Fruit fly (Drosophila melanogaster) whole organism, pupa: Measurements from ENCODE around the gene Kaz1-ORFB.

Experiments
- CG12605 ChIP-seq: fragments of 200-800 bp; sonication (Bioruptor generic); IDR thresholded peaks from 2 replicates; pipeline ENCODE4 v1.3.6; 2022; ENCODE audit warnings: missing biosample characterization, missing genetic modification characterization
- CG13204 ChIP-seq: fragments of 200-800 bp; sonication (Bioruptor generic); optimal IDR thresholded peaks from 2 replicates; lab custom pipeline; 2018; ENCODE audit warnings: missing biosample characterization, mild to moderate bottlenecking, missing genetic modification characterization, moderate library complexity
- CG14655 ChIP-seq: fragments of 200-800 bp; sonication (Bioruptor generic); optimal IDR thresholded peaks from 3 replicates; lab custom pipeline; 2017; ENCODE audit warnings: mild to moderate bottlenecking, missing biosample characterization, missing genetic modification reagents, missing genetic modification characterization
- CG15710 ChIP-seq: fragments of 200-800 bp; sonication (Bioruptor generic); optimal IDR thresholded peaks from 2 replicates; lab custom pipeline; 2018; ENCODE audit warnings: missing biosample characterization, mild to moderate bottlenecking, missing genetic modification characterization, moderate library complexity
- CG4496 ChIP-seq: fragments of 200-800 bp; sonication (Bioruptor generic); IDR thresholded peaks from 3 replicates; pipeline ENCODE4 v1.3.6; 2022; ENCODE audit warnings: missing biosample characterization, missing genetic modification characterization
- CG9948 ChIP-seq: fragments of 200-800 bp; sonication (Bioruptor generic); optimal IDR thresholded peaks from 2 replicates; lab custom pipeline; 2018; ENCODE audit warnings: missing biosample characterization, mild to moderate bottlenecking, missing genetic modification characterization, moderate library complexity
- D1 ChIP-seq: fragments of 200-800 bp; sonication (Bioruptor generic); optimal IDR thresholded peaks from 2 replicates; lab custom pipeline; 2018; ENCODE audit warnings: missing biosample characterization, mild to moderate bottlenecking, missing genetic modification characterization, moderate library complexity
- Pif1A ChIP-seq: fragments of 200-800 bp; sonication (Bioruptor generic); optimal IDR thresholded peaks from 3 replicates; lab custom pipeline; 2016; ENCODE audit warnings: missing biosample characterization, missing genetic modification characterization
- Snoo ChIP-seq: fragments of 200-800 bp; sonication (Bioruptor generic); optimal IDR thresholded peaks from 3 replicates; lab custom pipeline; 2017; ENCODE audit warnings: missing biosample characterization, mild to moderate bottlenecking, missing genetic modification characterization, inconsistent platforms
- fd96Ca ChIP-seq: fragments of 200-800 bp; sonication (Bioruptor generic); IDR thresholded peaks from 3 replicates; pipeline ENCODE4 v1.3.6; 2022; ENCODE audit warnings: missing biosample characterization, missing genetic modification characterization
- gl ChIP-seq: fragments of 200-800 bp; sonication (Bioruptor generic); optimal IDR thresholded peaks from 2 replicates; lab custom pipeline; 2018; ENCODE audit warnings: missing biosample characterization, mild to moderate bottlenecking, missing genetic modification characterization

DNA sequence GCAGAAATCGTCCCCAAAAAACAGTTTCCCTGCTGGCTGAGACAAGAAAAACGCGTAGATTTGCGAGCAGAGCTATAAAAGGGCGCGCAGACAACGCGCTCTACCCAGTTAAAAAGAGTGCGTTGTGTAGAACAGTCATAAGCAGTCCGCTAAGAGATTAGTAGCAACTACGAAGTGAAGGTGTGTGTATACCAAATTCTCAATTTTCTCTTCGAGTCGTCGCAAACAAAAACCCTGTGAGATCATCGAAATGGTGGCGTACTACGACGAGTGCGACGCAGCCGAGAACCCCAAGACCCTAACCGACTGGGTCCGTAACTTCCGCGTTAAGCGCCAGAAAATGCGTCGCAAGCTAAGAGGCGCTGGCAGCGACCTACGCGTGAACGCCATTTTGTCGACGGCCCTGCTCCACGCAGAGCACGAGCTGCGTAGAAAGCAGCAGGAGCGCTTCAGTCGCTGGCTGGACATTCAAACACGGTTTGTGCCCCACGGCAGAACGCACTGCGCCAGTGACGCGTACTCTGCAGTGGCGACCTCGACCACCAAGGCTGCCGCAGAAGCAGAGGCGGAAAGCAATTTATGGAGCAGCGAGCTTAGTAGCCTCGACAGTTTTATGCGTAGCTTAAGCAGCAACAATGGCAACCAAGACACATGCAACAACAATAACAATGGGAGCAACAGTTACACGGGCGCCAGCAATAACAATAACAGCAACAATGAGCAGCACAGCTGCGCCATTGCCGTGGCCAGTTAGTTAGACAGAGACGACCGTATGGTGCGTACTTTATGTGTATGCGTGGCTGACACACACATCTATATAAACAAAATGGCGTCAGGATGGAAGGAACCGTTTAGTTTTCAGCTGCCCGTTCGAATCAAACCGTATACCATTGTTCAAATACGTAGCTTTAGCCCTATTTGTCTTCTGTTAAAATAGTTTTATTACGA is 7.9 kb downstream of the Kaz1-ORFB start:
- TF ChIP-seq CG9948 (tag; lab: Kevin White, UChicago) (no peak), CG4496 (GFP tag; lab: Robert Waterston, UW) (peak; percentile 58), gl (tag; lab: Kevin White, UChicago) (no peak), Pif1A (GFP tag; lab: Kevin White, UChicago) (no peak), CG13204 (no peak), fd96Ca (GFP tag; lab: Robert Waterston, UW) (peak; percentile 56; the same call in 2 of the 3 replicates), CG14655 (GFP tag; lab: Kevin White, UChicago) (no peak), D1 (tag; lab: Kevin White, UChicago) (no peak), CG15710 (tag; lab: Kevin White, UChicago) (no peak), Snoo (tag; lab: Kevin White, UChicago) (no peak), CG12605 (GFP tag; lab: Robert Waterston, UW) (peak; percentile 15; the same call in 1 of the 2 replicates)
